Comparison of ENCODE assay signal across 2 worm cellular contexts in the genomic region with DNA sequence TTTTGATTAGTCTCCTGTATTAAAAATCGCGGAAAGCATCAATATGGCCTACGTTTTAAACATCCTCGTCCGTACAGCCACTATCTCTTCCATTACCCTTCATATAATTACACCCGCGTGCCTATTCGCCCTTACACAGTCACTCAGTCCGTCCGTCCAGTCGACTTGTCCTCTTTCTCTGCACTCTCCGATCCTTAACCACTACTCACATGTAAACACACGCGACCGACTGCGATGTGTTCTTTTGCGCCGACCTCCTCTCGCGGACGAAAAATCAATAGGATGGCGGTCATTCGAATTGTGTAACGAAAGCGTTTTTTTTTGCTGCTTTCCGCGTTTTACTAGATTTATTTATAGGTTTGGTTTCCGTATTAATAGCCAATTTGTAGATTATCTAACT.
TF ChIP-seq lines count a peak whose summit lies in the region.

A gene (plus strand): TSS at position 342 of the 400 bp plus-strand sequence.

TF ChIP-seq in whole organism, L4 larva, 104 proteins besides CTCF, POLR2A, EP300 and RAD21 (continued from another document):
- TF ChIP-seq hlh-11 (tag; optimal IDR thresholded peaks at IDR 0.05; lab: Kevin White, UChicago): peak; percentile 95
- TF ChIP-seq Y5F2A.4 (GFP tag; optimal IDR thresholded peaks at IDR 0.05; lab: Kevin White, UChicago): no peak
- TF ChIP-seq unc-39 (tag; optimal IDR thresholded peaks at IDR 0.05; lab: Kevin White, UChicago): no peak
- peak; percentile 82 for TF ChIP-seq hmg-1.1 (GFP tag; IDR thresholded peaks at IDR 0.05; lab: Robert Waterston, UW)
- peak; percentile 86 for TF ChIP-seq nhr-28 (tag; optimal IDR thresholded peaks at IDR 0.05; lab: Kevin White, UChicago)
- TF ChIP-seq ceh-20 (GFP tag; IDR thresholded peaks at IDR 0.05; lab: Robert Waterston, UW): 0 out of 2 replicates have a peak, but pooled peaks have one; percentile 38
- no peak for TF ChIP-seq D1046.2 (GFP tag; IDR thresholded peaks at IDR 0.05; lab: Robert Waterston, UW)

TF ChIP-seq in whole organism, late embryonic, 69 proteins besides CTCF, POLR2A, EP300 and RAD21 (continued from another document):
- TF ChIP-seq ztf-16 (tag; optimal IDR thresholded peaks at IDR 0.05; lab: Kevin White, UChicago) (no peak), ceh-34 (tag; optimal IDR thresholded peaks at IDR 0.05; lab: Kevin White, UChicago) (peak; percentile 72)
